Worm (Caenorhabditis elegans) whole organism, young adult: ENCODE measurements around the gene C24G6.8.

Experiments used
- B0336.3 ChIP-seq: fragments of 200-800 bp; sonication (Bioruptor generic); IDR thresholded peaks from 2 replicates; pipeline ENCODE4 v1.3.6; 2022; ENCODE audit warnings: missing genetic modification characterization, missing compliant biosample characterization
- D2030.7 ChIP-seq: fragments of 200-800 bp; sonication (Bioruptor generic); IDR thresholded peaks from 2 replicates; pipeline ENCODE4 v1.3.6; 2022; ENCODE audit warnings: missing genetic modification reagents, missing genetic modification characterization, missing compliant biosample characterization
- F33H1.4 ChIP-seq: fragments of 200-800 bp; sonication (Bioruptor generic); IDR thresholded peaks from 2 replicates; pipeline ENCODE4 v1.3.6; 2022; ENCODE audit warnings: missing genetic modification reagents, missing genetic modification characterization, missing compliant biosample characterization
- F37B4.10 ChIP-seq: fragments of 200-800 bp; sonication (Bioruptor generic); IDR thresholded peaks from 2 replicates; pipeline ENCODE4 v1.3.6; 2022; ENCODE audit warnings: missing genetic modification characterization, missing compliant biosample characterization
- F39B2.1 ChIP-seq: fragments of 200-800 bp; sonication (Bioruptor generic); IDR thresholded peaks from 2 replicates; pipeline ENCODE4 v1.3.6; 2022; ENCODE audit warnings: missing genetic modification reagents, missing genetic modification characterization, missing compliant biosample characterization
- F52B5.7 ChIP-seq: sonication (generic microtip); optimal IDR thresholded peaks from 2 replicates; lab custom pipeline; 2016; ENCODE audit warnings: mild to moderate bottlenecking, missing genetic modification characterization, missing compliant biosample characterization
- F57A8.1 ChIP-seq: fragments of 200-800 bp; sonication (Bioruptor generic); optimal IDR thresholded peaks from 2 replicates; lab custom pipeline; 2018; ENCODE audit warnings: mild to moderate bottlenecking, missing genetic modification characterization, moderate library complexity, missing compliant biosample characterization
- F57C9.4 ChIP-seq: sonication (generic microtip); optimal IDR thresholded peaks from 2 replicates; lab custom pipeline; 2017; ENCODE audit warnings: mild to moderate bottlenecking, missing genetic modification characterization, missing compliant biosample characterization
- T07F8.4 ChIP-seq: sonication (generic microtip); optimal IDR thresholded peaks from 2 replicates; lab custom pipeline; 2016; ENCODE audit warnings: mild to moderate bottlenecking, missing genetic modification characterization, moderate library complexity, missing compliant biosample characterization
- T26A5.8 ChIP-seq: sonication (generic microtip); optimal IDR thresholded peaks from 2 replicates; lab custom pipeline; 2016; ENCODE audit warnings: missing genetic modification characterization, missing compliant biosample characterization
- Y53G8AR.9 ChIP-seq: fragments of 200-800 bp; sonication (Bioruptor generic); conservative IDR thresholded peaks from 2 replicates; pipeline ENCODE4 v1.3.6; 2022; ENCODE audit warnings: missing genetic modification reagents, missing genetic modification characterization, missing compliant biosample characterization
- Y56A3A.18 ChIP-seq: fragments of 200-800 bp; sonication (Bioruptor generic); IDR thresholded peaks from 2 replicates; pipeline ENCODE4 v1.3.6; 2022; ENCODE audit warnings: missing genetic modification reagents, missing genetic modification characterization, missing compliant biosample characterization
- Y67H2A.10 ChIP-seq: fragments of 200-800 bp; sonication (Bioruptor generic); conservative IDR thresholded peaks from 2 replicates; pipeline ENCODE4 v1.3.6; 2022; ENCODE audit warnings: missing genetic modification reagents, missing genetic modification characterization, missing compliant biosample characterization
- Y79H2A.3 ChIP-seq: fragments of 200-800 bp; sonication (Bioruptor generic); conservative IDR thresholded peaks from 2 replicates; pipeline ENCODE4 v1.3.6; 2022; ENCODE audit warnings: missing genetic modification reagents, missing genetic modification characterization, missing compliant biosample characterization
- Y95B8A.8 ChIP-seq: fragments of 200-800 bp; sonication (Bioruptor generic); IDR thresholded peaks from 2 replicates; pipeline ENCODE4 v1.3.6; 2022; ENCODE audit warnings: missing genetic modification reagents, missing genetic modification characterization, missing compliant biosample characterization
- ZK185.1 ChIP-seq: sonication (generic microtip); optimal IDR thresholded peaks from 2 replicates; lab custom pipeline; 2016; ENCODE audit warnings: mild to moderate bottlenecking, missing genetic modification characterization, missing compliant biosample characterization; ENCODE audit not compliant: poor library complexity, severe bottlenecking
- akir-1 ChIP-seq: fragments of 200-800 bp; sonication (Bioruptor generic); optimal IDR thresholded peaks from 2 replicates; lab custom pipeline; 2018; ENCODE audit warnings: mild to moderate bottlenecking, missing genetic modification characterization, moderate library complexity, missing compliant biosample characterization
- ama-1 ChIP-seq, 3 experiments: fragments of 150-350 bp in 1 of 3; sonication (generic microtip) in 2 of 3; optimal IDR thresholded peaks; 2 replicates each; lab custom pipeline; 2014 to 2018; ENCODE audit warnings: missing biosample characterization in 2 of 3, missing genetic modification characterization in 2 of 3, missing genetic modification reagents in 2 of 3
- atf-7 ChIP-seq: sonication (generic microtip); optimal IDR thresholded peaks from 2 replicates; lab custom pipeline; 2017; ENCODE audit warnings: mild to moderate bottlenecking, missing genetic modification characterization, missing compliant biosample characterization
- attf-3 ChIP-seq: fragments of 200-800 bp; sonication (Bioruptor generic); conservative IDR thresholded peaks from 2 replicates; pipeline ENCODE4 v1.3.6; 2022; ENCODE audit warnings: missing genetic modification reagents, missing genetic modification characterization, missing compliant biosample characterization
- cebp-2 ChIP-seq: fragments of 200-800 bp; sonication (Bioruptor generic); IDR thresholded peaks from 2 replicates; pipeline ENCODE4 v1.3.6; 2022; ENCODE audit warnings: missing genetic modification characterization, missing compliant biosample characterization
- ceh-27 ChIP-seq: fragments of 200-800 bp; sonication (Bioruptor generic); optimal IDR thresholded peaks from 2 replicates; lab custom pipeline; 2018; ENCODE audit warnings: mild to moderate bottlenecking, missing genetic modification characterization, moderate library complexity, missing compliant biosample characterization
- ceh-79 ChIP-seq: sonication (generic microtip); optimal IDR thresholded peaks from 2 replicates; lab custom pipeline; 2017; ENCODE audit warnings: mild to moderate bottlenecking, missing genetic modification characterization, missing compliant biosample characterization
- ceh-91 ChIP-seq: fragments of 200-800 bp; sonication (Bioruptor generic); IDR thresholded peaks from 2 replicates; pipeline ENCODE4 v1.3.6; 2022; ENCODE audit warnings: missing genetic modification reagents, missing genetic modification characterization, missing compliant biosample characterization
- chd-7 ChIP-seq: sonication (generic microtip); optimal IDR thresholded peaks from 2 replicates; lab custom pipeline; 2016; ENCODE audit warnings: mild to moderate bottlenecking, missing genetic modification characterization, moderate library complexity, missing compliant biosample characterization
- dox-1 ChIP-seq: fragments of 200-800 bp; sonication (Bioruptor generic); IDR thresholded peaks from 2 replicates; pipeline ENCODE4 v1.3.6; 2022; ENCODE audit warnings: missing genetic modification reagents, missing genetic modification characterization, missing compliant biosample characterization
- dpff-1 ChIP-seq: sonication (generic microtip); optimal IDR thresholded peaks from 2 replicates; lab custom pipeline; 2017; ENCODE audit warnings: mild to moderate bottlenecking, missing genetic modification characterization, missing compliant biosample characterization
- efl-1 ChIP-seq: fragments of 150-350 bp; optimal IDR thresholded peaks from 2 replicates; lab custom pipeline; 2014; ENCODE audit warnings: missing biosample characterization, missing genetic modification reagents, missing genetic modification characterization
- egrh-3 ChIP-seq: fragments of 200-800 bp; sonication (Bioruptor generic); IDR thresholded peaks from 2 replicates; pipeline ENCODE4 v1.3.6; 2022; ENCODE audit warnings: missing genetic modification reagents, missing genetic modification characterization, missing compliant biosample characterization
- ekl-4 ChIP-seq: fragments of 200-800 bp; sonication (Bioruptor generic); IDR thresholded peaks from 2 replicates; pipeline ENCODE4 v1.3.6; 2022; ENCODE audit warnings: missing genetic modification reagents, missing genetic modification characterization, missing compliant biosample characterization
- fkh-3 ChIP-seq: sonication (generic microtip); optimal IDR thresholded peaks from 2 replicates; lab custom pipeline; 2016; ENCODE audit warnings: mild to moderate bottlenecking, missing genetic modification characterization, missing compliant biosample characterization
- hlh-26 ChIP-seq: fragments of 200-800 bp; sonication (Bioruptor generic); conservative IDR thresholded peaks from 2 replicates; pipeline ENCODE4 v1.3.6; 2022; ENCODE audit warnings: missing genetic modification reagents, missing genetic modification characterization, missing compliant biosample characterization
- hsf-1 ChIP-seq: fragments of 200-800 bp; sonication (Bioruptor generic); IDR thresholded peaks from 2 replicates; pipeline ENCODE4 v1.3.6; 2022; ENCODE audit warnings: missing genetic modification reagents, missing genetic modification characterization, missing compliant biosample characterization
- let-526 ChIP-seq: fragments of 200-800 bp; sonication (Bioruptor generic); IDR thresholded peaks from 2 replicates; pipeline ENCODE4 v1.3.6; 2022; ENCODE audit warnings: missing genetic modification reagents, missing genetic modification characterization, missing compliant biosample characterization
- lin-35 ChIP-seq, 3 experiments: fragments of 150-350 bp in 2 of 3; sonication (generic microtip) in 1 of 3; optimal IDR thresholded peaks; 2 replicates each; lab custom pipeline; 2014 to 2018; ENCODE audit warnings: missing biosample characterization in 3 of 3, missing genetic modification characterization in 3 of 3, missing genetic modification reagents in 3 of 3
- lsl-1 ChIP-seq: fragments of 200-800 bp; sonication (Bioruptor generic); optimal IDR thresholded peaks from 2 replicates; lab custom pipeline; 2018; ENCODE audit warnings: mild to moderate bottlenecking, missing genetic modification characterization, moderate library complexity, missing compliant biosample characterization
- madf-10 ChIP-seq: sonication (generic microtip); optimal IDR thresholded peaks from 2 replicates; lab custom pipeline; 2016; ENCODE audit warnings: mild to moderate bottlenecking, missing genetic modification characterization, missing compliant biosample characterization
- madf-6 ChIP-seq: fragments of 200-800 bp; sonication (Bioruptor generic); IDR thresholded peaks from 2 replicates; pipeline ENCODE4 v1.3.6; 2022; ENCODE audit warnings: missing genetic modification reagents, missing genetic modification characterization, missing compliant biosample characterization
- mcd-1 ChIP-seq: fragments of 200-800 bp; sonication (Bioruptor generic); IDR thresholded peaks from 2 replicates; pipeline ENCODE4 v1.3.6; 2022; ENCODE audit warnings: missing genetic modification reagents, missing genetic modification characterization, missing compliant biosample characterization
- nhr-179 ChIP-seq: sonication (generic microtip); optimal IDR thresholded peaks from 2 replicates; lab custom pipeline; 2016; ENCODE audit warnings: mild to moderate bottlenecking, missing genetic modification characterization, missing compliant biosample characterization
- nhr-90 ChIP-seq: sonication (generic microtip); optimal IDR thresholded peaks from 2 replicates; lab custom pipeline; 2016; ENCODE audit warnings: missing genotype, mild to moderate bottlenecking, missing genetic modification characterization, missing compliant biosample characterization
- pha-4 ChIP-seq: fragments of 150-350 bp; sonication (generic microtip); optimal IDR thresholded peaks from 2 replicates; lab custom pipeline; 2014; ENCODE audit warnings: missing biosample characterization, missing genetic modification reagents, missing genetic modification characterization
- sdz-38 ChIP-seq: sonication (generic microtip); optimal IDR thresholded peaks from 2 replicates; lab custom pipeline; 2016; ENCODE audit warnings: missing genotype, missing genetic modification characterization, missing compliant biosample characterization
- snpc-1.1 ChIP-seq: sonication (generic microtip); optimal IDR thresholded peaks from 2 replicates; lab custom pipeline; 2017; ENCODE audit warnings: missing genetic modification characterization, mild to moderate bottlenecking, missing compliant biosample characterization, antibody characterized with exemption, moderate library complexity, missing genotype, missing genetic modification reagents; ENCODE audit not compliant: insufficient read depth
- snpc-3.4 ChIP-seq: sonication (generic microtip); optimal IDR thresholded peaks from 2 replicates; lab custom pipeline; 2017; ENCODE audit warnings: missing genetic modification characterization, mild to moderate bottlenecking, missing compliant biosample characterization, antibody characterized with exemption, moderate library complexity, missing genotype, missing genetic modification reagents
- unc-62 ChIP-seq: fragments of 150-350 bp; optimal IDR thresholded peaks from 2 replicates; lab custom pipeline; 2014; ENCODE audit warnings: missing biosample characterization, missing genetic modification reagents, missing genetic modification characterization
- ztf-22 ChIP-seq: fragments of 200-800 bp; sonication (Bioruptor generic); optimal IDR thresholded peaks from 2 replicates; lab custom pipeline; 2018; ENCODE audit warnings: mild to moderate bottlenecking, missing genetic modification characterization, moderate library complexity, missing compliant biosample characterization
- ztf-28 ChIP-seq: fragments of 200-800 bp; sonication (Bioruptor generic); IDR thresholded peaks from 2 replicates; pipeline ENCODE4 v1.3.6; 2022; ENCODE audit warnings: missing genetic modification reagents, missing genetic modification characterization, missing compliant biosample characterization

C24G6.8 gene

DNA sequence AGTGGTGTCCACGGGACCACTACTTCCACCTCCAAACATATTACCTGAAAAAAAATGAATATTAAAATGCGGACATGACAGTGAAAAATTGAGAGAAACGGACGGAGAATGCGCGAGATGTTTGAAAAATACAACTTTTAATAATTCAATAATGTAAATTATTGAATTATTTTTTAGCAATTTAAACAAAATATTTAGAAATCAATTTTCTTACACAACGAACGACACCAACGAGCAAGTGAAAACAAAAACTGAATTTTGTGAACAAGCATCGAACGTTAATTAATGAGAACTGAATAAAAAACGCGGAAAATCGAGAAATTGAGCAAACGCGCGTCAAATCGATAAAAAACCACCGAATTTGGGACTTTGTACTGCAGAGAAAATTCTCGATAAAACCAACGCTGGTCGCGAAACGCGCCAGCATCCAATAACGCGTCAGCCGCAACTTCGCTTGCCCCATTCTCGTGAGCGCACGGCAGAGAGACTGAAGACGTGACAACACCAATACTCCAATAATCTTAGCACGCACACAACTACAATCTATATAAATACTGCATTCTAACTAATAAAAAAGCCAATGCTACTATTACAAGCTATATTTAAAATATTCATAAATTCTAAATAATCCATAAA is 30.7 kb downstream of the C24G6.8 start, which contains the start of the genes dnj-19 and nhr-47 (continued):
- TF ChIP-seq let-526 (GFP tag; lab: Robert Waterston, UW) = 0 out of 2 replicates have a peak, but pooled peaks have one; percentile 21
- peak; percentile 96 for TF ChIP-seq Y56A3A.18 (GFP tag; lab: Robert Waterston, UW)
- 0 out of 2 replicates have a peak, but pooled peaks have one; percentile 19 for TF ChIP-seq ztf-28 (GFP tag; lab: Robert Waterston, UW)
- TF ChIP-seq Y95B8A.8 (GFP tag; lab: Robert Waterston, UW) = 0 out of 2 replicates have a peak, but pooled peaks have one; percentile 32
- TF ChIP-seq F57C9.4 (tag; lab: Kevin White, UChicago) = no peak
- TF ChIP-seq dox-1 (GFP tag; lab: Robert Waterston, UW) = peak; percentile 95
- TF ChIP-seq F33H1.4 (GFP tag; lab: Robert Waterston, UW) = peak; percentile 79
- no peak for TF ChIP-seq F52B5.7
- no peak for TF ChIP-seq unc-62 (GFP tag; lab: Kevin White, UChicago)
- no peak for TF ChIP-seq nhr-179
- TF ChIP-seq ceh-91 (GFP tag; lab: Robert Waterston, UW) = peak; percentile 72
- no peak for TF ChIP-seq hlh-26 (GFP tag; lab: Robert Waterston, UW)
- no peak for TF ChIP-seq F37B4.10 (GFP tag; lab: Robert Waterston, UW)
- no peak for TF ChIP-seq fkh-3 (tag; lab: Kevin White, UChicago)
- no peak for TF ChIP-seq ceh-79 (tag; lab: Kevin White, UChicago)
- TF ChIP-seq madf-6 = peak; percentile 89
- no peak for TF ChIP-seq ama-1 (optimal IDR thresholded peaks at IDR 0.05; lab: Kevin White, UChicago)
- TF ChIP-seq ama-1 (GFP tag; optimal IDR thresholded peaks at IDR 0.05; lab: Kevin White, UChicago) = no peak
- peak; percentile 78 for TF ChIP-seq attf-3
- no peak for TF ChIP-seq pha-4 (tag; lab: Kevin White, UChicago)
- TF ChIP-seq mcd-1 (GFP tag; lab: Robert Waterston, UW) = peak; percentile 94
- no peak for TF ChIP-seq T26A5.8 (tag; lab: Kevin White, UChicago)
- TF ChIP-seq B0336.3 (GFP tag; lab: Robert Waterston, UW) = peak; percentile 95
- TF ChIP-seq nhr-90 (tag; lab: Kevin White, UChicago) = no peak
- peak; percentile 96 for TF ChIP-seq Y53G8AR.9 (GFP tag; lab: Robert Waterston, UW)
- TF ChIP-seq cebp-2 (GFP tag; lab: Robert Waterston, UW) = no peak
- peak in 2 of 3 experiments; percentile 38 to 92 for TF ChIP-seq lin-35 (GFP tag; optimal IDR thresholded peaks at IDR 0.05; lab: Kevin White, UChicago)
- TF ChIP-seq atf-7 = peak; percentile 87
- TF ChIP-seq T07F8.4 (tag; lab: Kevin White, UChicago) = no peak
- TF ChIP-seq snpc-3.4 (tag; lab: Kevin White, UChicago) = peak; percentile 42
- TF ChIP-seq F39B2.1 = 0 out of 2 replicates have a peak, but pooled peaks have one; percentile 67
- no peak for TF ChIP-seq sdz-38 (tag; lab: Kevin White, UChicago)
- TF ChIP-seq chd-7 = peak; percentile 83
- peak; percentile 84 for TF ChIP-seq D2030.7
- TF ChIP-seq lsl-1 (GFP tag; lab: Kevin White, UChicago) = peak; percentile 78
- peak; percentile 87 for TF ChIP-seq ceh-27
- no peak for TF ChIP-seq akir-1
- TF ChIP-seq efl-1 (GFP tag; lab: Kevin White, UChicago) = peak; percentile 41
- TF ChIP-seq ztf-22 (GFP tag; lab: Kevin White, UChicago) = no peak
- no peak for TF ChIP-seq egrh-3 (GFP tag; lab: Robert Waterston, UW)
- TF ChIP-seq Y67H2A.10 (GFP tag; lab: Robert Waterston, UW) = peak; percentile 70
- peak; percentile 98 for TF ChIP-seq hsf-1 (GFP tag; lab: Robert Waterston, UW)
- TF ChIP-seq ekl-4 (GFP tag; lab: Robert Waterston, UW) = peak; percentile 96
- TF ChIP-seq snpc-1.1 (tag; lab: Kevin White, UChicago) = no peak
- TF ChIP-seq dpff-1 (tag; lab: Kevin White, UChicago) = no peak
- no peak for TF ChIP-seq Y79H2A.3 (GFP tag; lab: Robert Waterston, UW)
- peak; percentile 75 for TF ChIP-seq madf-10 (tag; lab: Kevin White, UChicago)
- peak; percentile 75 for TF ChIP-seq ZK185.1 (tag; lab: Kevin White, UChicago)
- no peak for TF ChIP-seq F57A8.1 (GFP tag; lab: Kevin White, UChicago)
